Fruit fly (Drosophila melanogaster): ENCODE measurements around the gene CG15370.

The CG15370 gene

DNA sequence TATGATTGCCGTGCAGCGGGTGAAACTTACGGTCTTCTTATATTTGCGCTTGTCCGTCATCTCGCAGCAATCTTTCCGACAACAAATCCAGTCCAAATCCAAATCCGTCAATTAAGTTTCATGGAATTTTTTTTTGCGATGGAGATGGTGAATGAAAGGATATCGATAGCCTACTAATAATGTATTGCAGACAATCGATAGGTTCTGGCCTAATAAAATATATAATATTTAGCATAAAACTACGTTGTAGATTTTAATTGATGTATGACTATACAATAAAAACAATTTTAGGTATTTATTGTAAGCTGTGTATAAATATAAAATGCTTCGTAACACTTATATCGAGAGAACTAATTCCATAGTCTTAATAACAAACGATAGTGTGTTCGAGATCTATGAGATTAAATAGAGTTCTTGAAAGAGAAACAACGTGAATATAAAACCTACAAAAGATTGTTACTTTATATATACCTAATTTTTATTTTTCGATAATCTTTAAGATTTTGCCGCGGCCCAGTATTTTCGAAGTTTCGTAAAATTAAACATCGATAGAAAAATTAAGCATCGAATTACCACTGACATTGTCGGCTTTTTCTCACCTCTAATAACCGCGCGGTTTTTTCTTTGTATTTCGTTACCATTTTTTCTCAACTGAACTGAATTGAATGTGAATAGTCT is 47.7 kb downstream of the CG15370 start, which contains the start of the genes Cfp1 and Aladin (continued):
- TF ChIP-seq amos (GFP tag; IDR thresholded peaks at IDR 0.05; ENCODE audit: partially characterized antibody) = peak; percentile 41; the same call in 1 of the 2 replicates
- TF ChIP-seq Ravus (GFP tag; IDR thresholded peaks at IDR 0.05) = no peak
- TF ChIP-seq Elba2 (GFP tag; optimal IDR thresholded peaks at IDR 0.05) = no peak
- peak; percentile 32; the same call in 1 of the 2 replicates for TF ChIP-seq hbn (GFP tag; IDR thresholded peaks at IDR 0.05; ENCODE audit: partially characterized antibody)
- no peak for TF ChIP-seq en (GFP tag; optimal IDR thresholded peaks at IDR 0.05)
- peak; percentile 39 for TF ChIP-seq MBD-R2 (GFP tag; IDR thresholded peaks at IDR 0.05)
- no peak for TF ChIP-seq CG4360 (GFP tag; IDR thresholded peaks at IDR 0.05)
- no peak for TF ChIP-seq salm (tag; optimal IDR thresholded peaks at IDR 0.05)
- TF ChIP-seq E2f2 (GFP tag; IDR thresholded peaks at IDR 0.05) = peak; percentile 57
- TF ChIP-seq CG8359 (GFP tag; optimal IDR thresholded peaks at IDR 0.05; ENCODE audit: borderline replicate concordance) = no peak
- TF ChIP-seq crc (GFP tag; optimal IDR thresholded peaks at IDR 0.05) = no peak
- no peak for TF ChIP-seq CG31441 (GFP tag; IDR thresholded peaks at IDR 0.05)
- no peak for TF ChIP-seq dimm (GFP tag; IDR thresholded peaks at IDR 0.05)
- TF ChIP-seq CG3407 (GFP tag; optimal IDR thresholded peaks at IDR 0.05) = no peak
- TF ChIP-seq CG34224 (GFP tag; IDR thresholded peaks at IDR 0.05; ENCODE audit: partially characterized antibody) = peak; percentile 37; the same call in 2 of the 3 replicates
- no peak for TF ChIP-seq br (optimal IDR thresholded peaks at IDR 0.05)
- no peak for TF ChIP-seq fd64A (GFP tag; optimal IDR thresholded peaks at IDR 0.05)
- no peak for TF ChIP-seq B-H1 (GFP tag; IDR thresholded peaks at IDR 0.05)
- TF ChIP-seq ttk (GFP tag; IDR thresholded peaks at IDR 0.05) = no peak
- TF ChIP-seq Bdp1 (GFP tag; optimal IDR thresholded peaks at IDR 0.05) = no peak
- TF ChIP-seq NfI (GFP tag; optimal IDR thresholded peaks at IDR 0.05) = no peak
- TF ChIP-seq CG14014 (GFP tag; IDR thresholded peaks at IDR 0.05) = no peak
- no peak for TF ChIP-seq Jarid2 (GFP tag; optimal IDR thresholded peaks at IDR 0.05)
- TF ChIP-seq CG4617 (GFP tag; optimal IDR thresholded peaks at IDR 0.05; ENCODE audit: borderline replicate concordance) = no peak
- TF ChIP-seq CG6654 (GFP tag; optimal IDR thresholded peaks at IDR 0.05) = no peak
- no peak for TF ChIP-seq corto (GFP tag; optimal IDR thresholded peaks at IDR 0.05)
- no peak for TF ChIP-seq zen (tag; optimal IDR thresholded peaks at IDR 0.05)
- no peak for TF ChIP-seq gfzf (GFP tag; optimal IDR thresholded peaks at IDR 0.05)
- TF ChIP-seq sim (GFP tag; IDR thresholded peaks at IDR 0.05) = no peak
- peak; percentile 4 for TF ChIP-seq CG30403 (GFP tag; optimal IDR thresholded peaks at IDR 0.05)
- TF ChIP-seq Taf1 (GFP tag; IDR thresholded peaks at IDR 0.05) = no peak
- 0 out of 3 replicates have a peak, but pooled peaks have one; percentile 26 for TF ChIP-seq vnd (GFP tag; IDR thresholded peaks at IDR 0.05; ENCODE audit: partially characterized antibody)
- TF ChIP-seq CG12769 (tag; optimal IDR thresholded peaks at IDR 0.05) = no peak
- TF ChIP-seq ro (GFP tag; IDR thresholded peaks at IDR 0.05) = no peak
- TF ChIP-seq ab (GFP tag; optimal IDR thresholded peaks at IDR 0.05) = no peak
- TF ChIP-seq BEAF-32 (GFP tag; optimal IDR thresholded peaks at IDR 0.05) = peak; percentile 77
- no peak for TF ChIP-seq tll (GFP tag; optimal IDR thresholded peaks at IDR 0.05)
- TF ChIP-seq Adf1 (GFP tag; IDR thresholded peaks at IDR 0.05) = no peak
- no peak for TF ChIP-seq GATAe (GFP tag; conservative IDR thresholded peaks at IDR 0.05)
- no peak for TF ChIP-seq CG10543 (GFP tag; optimal IDR thresholded peaks at IDR 0.05)
- no peak for TF ChIP-seq Nf-YA (GFP tag; IDR thresholded peaks at IDR 0.05)
- no peak for TF ChIP-seq CG11695 (GFP tag; IDR thresholded peaks at IDR 0.05)
- no peak for TF ChIP-seq so (GFP tag; IDR thresholded peaks at IDR 0.05)
- 0 out of 2 replicates have a peak, but pooled peaks have one; percentile 10 for TF ChIP-seq NFAT (GFP tag; IDR thresholded peaks at IDR 0.05)
- TF ChIP-seq scrt (GFP tag; optimal IDR thresholded peaks at IDR 0.05) = no peak
- TF ChIP-seq CG30431 (GFP tag; optimal IDR thresholded peaks at IDR 0.05) = no peak
- peak; percentile 66 for TF ChIP-seq Dp (GFP tag; optimal IDR thresholded peaks at IDR 0.05)
- TF ChIP-seq Abd-B (GFP tag; optimal IDR thresholded peaks at IDR 0.05) = no peak
- TF ChIP-seq CG13624 (GFP tag; optimal IDR thresholded peaks at IDR 0.05) = no peak
- TF ChIP-seq Scr (GFP tag; IDR thresholded peaks at IDR 0.05; ENCODE audit: partially characterized antibody) = peak; percentile 72
